Fruit fly (Drosophila melanogaster): ENCODE data around the gene CG43295.
A peak's percentile ranks its signal among the peaks of the same experiment; 100 is the strongest.

Gene CG43295

DNA sequence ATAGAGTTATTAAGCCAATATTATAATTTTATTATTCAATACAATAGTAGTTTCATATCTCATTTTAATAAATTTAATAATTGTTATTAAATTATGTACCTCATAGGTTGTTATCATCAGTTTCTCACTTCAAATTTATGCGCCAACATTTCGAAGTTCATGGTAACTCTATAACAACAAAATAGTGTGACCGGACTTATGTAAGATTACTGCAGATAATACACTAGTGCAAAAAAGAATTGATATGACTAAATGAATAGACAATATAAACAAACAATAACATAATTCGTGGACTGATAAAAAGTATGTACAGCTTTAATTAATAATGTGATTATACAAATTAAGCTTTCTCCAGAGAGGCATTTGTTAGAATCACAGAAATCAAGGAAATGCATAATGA is 16.1 kb downstream of the CG43295 start, which contains the start of gene Strump:
TSS of gene Strump (plus strand) at position 212 of the 400 bp plus-strand sequence.
- TF ChIP-seq fd96Ca (GFP tag; IDR thresholded peaks at IDR 0.05) (no peak), CG34367 (tag; optimal IDR thresholded peaks at IDR 0.05) (no peak), Pif1A (GFP tag; optimal IDR thresholded peaks at IDR 0.05) (no peak), CG32121 (GFP tag; IDR thresholded peaks at IDR 0.05) (no peak)

DNA sequence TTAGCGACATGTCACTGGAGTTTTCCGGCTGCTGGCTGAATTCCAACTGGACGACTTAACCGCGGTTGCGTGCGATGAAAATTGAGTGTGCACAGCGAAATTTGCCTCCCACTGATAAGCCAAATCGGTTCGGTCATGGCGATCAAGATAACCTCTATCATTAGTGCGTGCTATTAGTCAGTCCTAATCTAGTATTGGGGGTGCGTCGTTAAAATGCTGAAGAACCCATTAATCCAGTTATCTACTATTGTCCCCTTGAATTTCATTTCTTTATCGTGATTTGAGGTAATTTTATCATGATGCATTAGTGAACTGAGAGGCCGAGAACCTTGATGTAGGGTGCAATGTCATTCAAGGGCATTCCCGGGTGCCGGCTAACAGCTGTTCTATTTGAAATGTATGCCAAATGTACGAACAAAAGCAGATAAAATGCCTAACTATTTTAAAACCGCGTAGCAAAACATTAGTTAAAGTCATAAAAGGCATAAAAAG is 22.9 kb downstream of the CG43295 start, which contains the start of gene Pgm1:
TSS of gene Pgm1 (minus strand) at position 51 of the 492 bp plus-strand sequence.
- TF ChIP-seq CG13204 (GFP tag; optimal IDR thresholded peaks at IDR 0.05) (no peak), CG14655 (GFP tag; optimal IDR thresholded peaks at IDR 0.05) (no peak), Pif1B (GFP tag; optimal IDR thresholded peaks at IDR 0.05) (no peak), CG12605 (GFP tag; IDR thresholded peaks at IDR 0.05) (peak; percentile 63), gl (tag; optimal IDR thresholded peaks at IDR 0.05) (peak; percentile 86), Pif1A (GFP tag; optimal IDR thresholded peaks at IDR 0.05) (no peak), fd96Ca (GFP tag; IDR thresholded peaks at IDR 0.05) (peak; percentile 89; the same call in 2 of the 3 replicates), CG34367 (tag; optimal IDR thresholded peaks at IDR 0.05) (no peak), CG4496 (GFP tag; IDR thresholded peaks at IDR 0.05) (peak; percentile 87), rn (GFP tag; IDR thresholded peaks at IDR 0.05) (peak; percentile 75), CG8159 (tag; optimal IDR thresholded peaks at IDR 0.05) (peak; percentile 86), CG32121 (GFP tag; IDR thresholded peaks at IDR 0.05) (peak; percentile 77), CG8301 (tag; optimal IDR thresholded peaks at IDR 0.05) (peak; percentile 91), CG17806 (tag; optimal IDR thresholded peaks at IDR 0.05) (peak; percentile 85), CG9948 (tag; optimal IDR thresholded peaks at IDR 0.05) (peak; percentile 83), EcR (GFP tag; optimal IDR thresholded peaks at IDR 0.05) (peak; percentile 71), Ets98B (GFP tag; IDR thresholded peaks at IDR 0.05) (peak; percentile 68), D1 (tag; optimal IDR thresholded peaks at IDR 0.05) (no peak), CG15710 (tag; optimal IDR thresholded peaks at IDR 0.05) (peak; percentile 79), Snoo (tag; optimal IDR thresholded peaks at IDR 0.05) (peak; percentile 86), CG10348 (GFP tag; IDR thresholded peaks at IDR 0.05) (peak; percentile 62)

DNA sequence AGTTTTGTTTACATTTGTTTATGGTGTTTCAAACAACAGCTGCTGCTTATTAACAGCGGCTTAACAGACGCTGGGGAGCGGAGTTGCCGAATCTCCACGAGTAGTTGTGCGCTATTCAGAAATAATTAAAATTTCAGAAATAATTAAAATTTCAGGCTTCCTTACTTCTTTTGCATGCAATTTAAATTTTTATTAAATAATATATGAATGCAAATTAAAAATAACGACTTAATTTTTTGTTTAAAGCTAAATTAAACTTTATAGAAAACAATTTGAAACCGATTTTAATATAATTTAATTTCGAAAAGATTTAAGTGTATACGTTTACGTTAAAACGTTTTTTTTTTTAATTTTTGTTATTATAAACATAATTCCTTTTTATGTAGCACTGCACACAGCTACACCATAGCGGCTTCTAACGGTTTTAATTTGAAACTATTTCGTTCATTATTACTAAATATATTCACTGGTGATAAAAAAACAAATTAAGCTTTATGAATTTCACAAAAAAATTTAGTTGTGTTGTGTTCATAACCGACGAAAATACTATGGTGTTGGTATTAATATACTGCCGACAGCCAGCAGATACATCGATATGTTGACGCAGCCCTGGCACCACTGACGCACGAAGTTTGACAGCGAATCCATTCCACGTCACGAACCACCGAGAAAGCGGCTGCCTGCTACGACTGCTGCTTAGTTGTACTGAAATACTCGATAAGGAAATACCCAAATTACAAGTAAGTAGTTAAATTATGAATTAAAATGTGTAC is 23.5 kb downstream of the CG43295 start, which contains the start of gene SsRbeta:
TSS of gene SsRbeta (plus strand) at position 645 of the 773 bp plus-strand sequence.
- peak; percentile 7; the same call in 1 of the 2 replicates for TF ChIP-seq CG12605 (GFP tag; IDR thresholded peaks at IDR 0.05)
- TF ChIP-seq CG9948 (tag; optimal IDR thresholded peaks at IDR 0.05): no peak
- TF ChIP-seq CG15710 (tag; optimal IDR thresholded peaks at IDR 0.05): no peak
- no peak for TF ChIP-seq EcR (GFP tag; optimal IDR thresholded peaks at IDR 0.05)
- peak; percentile 23 for TF ChIP-seq Snoo (tag; optimal IDR thresholded peaks at IDR 0.05)
- no peak for TF ChIP-seq CG10348 (GFP tag; IDR thresholded peaks at IDR 0.05)
- TF ChIP-seq D1 (tag; optimal IDR thresholded peaks at IDR 0.05): peak; percentile 38
- no peak for TF ChIP-seq CG14655 (GFP tag; optimal IDR thresholded peaks at IDR 0.05)
- peak; percentile 33; the same call in 2 of the 3 replicates for TF ChIP-seq CG4496 (GFP tag; IDR thresholded peaks at IDR 0.05)
- TF ChIP-seq fd96Ca (GFP tag; IDR thresholded peaks at IDR 0.05): no peak; the same call in 2 of the 3 replicates
- peak; percentile 21; the same call in 1 of the 2 replicates for TF ChIP-seq CG32121 (GFP tag; IDR thresholded peaks at IDR 0.05)
- TF ChIP-seq CG8301 (tag; optimal IDR thresholded peaks at IDR 0.05): no peak
- no peak for TF ChIP-seq gl (tag; optimal IDR thresholded peaks at IDR 0.05)
- no peak for TF ChIP-seq Pif1B (GFP tag; optimal IDR thresholded peaks at IDR 0.05)
- TF ChIP-seq CG34367 (tag; optimal IDR thresholded peaks at IDR 0.05): no peak
- TF ChIP-seq CG13204 (GFP tag; optimal IDR thresholded peaks at IDR 0.05): no peak
- no peak for TF ChIP-seq CG17806 (tag; optimal IDR thresholded peaks at IDR 0.05)
- TF ChIP-seq Pif1A (GFP tag; optimal IDR thresholded peaks at IDR 0.05): no peak
- peak; percentile 2 for TF ChIP-seq CG8159 (tag; optimal IDR thresholded peaks at IDR 0.05)
- TF ChIP-seq Ets98B (GFP tag; IDR thresholded peaks at IDR 0.05): peak; percentile 5; the same call in 1 of the 2 replicates
- peak; percentile 28; the same call in 1 of the 2 replicates for TF ChIP-seq rn (GFP tag; IDR thresholded peaks at IDR 0.05)

DNA sequence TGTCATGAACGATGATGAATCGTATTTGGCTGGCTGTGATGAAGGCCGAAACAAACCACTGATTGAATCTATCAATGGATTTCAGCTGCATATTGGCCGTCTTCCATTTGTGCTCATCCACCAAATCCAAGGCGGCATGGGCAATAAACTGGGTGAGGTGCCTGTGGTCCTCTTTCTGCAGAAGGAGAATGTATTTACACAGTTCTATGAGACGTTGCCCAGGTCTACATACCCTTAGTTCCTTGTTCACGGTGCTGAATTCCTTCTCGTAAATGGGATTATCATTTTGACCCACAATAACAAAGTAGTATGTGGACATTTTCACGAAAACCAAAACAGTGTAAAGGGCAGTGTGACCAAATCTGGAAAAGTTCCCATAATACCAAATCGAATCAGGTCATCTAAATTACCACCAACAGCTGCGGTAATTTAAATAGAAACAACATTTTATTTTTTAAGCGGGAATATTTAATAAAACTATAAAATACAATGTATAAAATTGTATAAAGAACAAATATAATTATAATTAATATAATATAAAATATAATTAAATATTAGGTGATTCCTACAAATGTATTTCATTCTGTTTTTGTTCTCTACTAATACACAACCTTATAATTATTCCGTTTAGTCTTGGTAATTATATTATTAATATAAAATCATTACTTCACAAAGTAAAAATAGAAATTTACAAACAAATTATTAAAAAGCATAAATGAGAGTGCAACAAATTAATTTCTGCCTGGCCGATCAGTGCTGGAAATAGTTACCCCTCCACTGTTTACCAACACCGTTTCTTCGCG is 25.8 kb downstream of the CG43295 start, which contains the start of the genes Trs20 and elg1:
TSS of gene Trs20 (minus strand) at position 369 of the 803 bp plus-strand sequence.
TSS of gene elg1 (plus strand) at position 765 of the 803 bp plus-strand sequence.
- TF ChIP-seq CG34367 (tag; optimal IDR thresholded peaks at IDR 0.05) (peak; percentile 23), CG15710 (tag; optimal IDR thresholded peaks at IDR 0.05) (peak; percentile 60), CG9948 (tag; optimal IDR thresholded peaks at IDR 0.05) (peak; percentile 24), CG17806 (tag; optimal IDR thresholded peaks at IDR 0.05) (peak; percentile 20), CG8159 (tag; optimal IDR thresholded peaks at IDR 0.05) (no peak), rn (GFP tag; IDR thresholded peaks at IDR 0.05) (no peak), Pif1A (GFP tag; optimal IDR thresholded peaks at IDR 0.05) (no peak), Snoo (tag; optimal IDR thresholded peaks at IDR 0.05) (peak; percentile 49), EcR (GFP tag; optimal IDR thresholded peaks at IDR 0.05) (peak; percentile 27), Ets98B (GFP tag; IDR thresholded peaks at IDR 0.05) (peak; percentile 10; the same call in 1 of the 2 replicates), CG4496 (GFP tag; IDR thresholded peaks at IDR 0.05) (no peak), CG32121 (GFP tag; IDR thresholded peaks at IDR 0.05) (peak; percentile 40; the same call in 1 of the 2 replicates), CG12605 (GFP tag; IDR thresholded peaks at IDR 0.05) (no peak; the same call in 1 of the 2 replicates), CG14655 (GFP tag; optimal IDR thresholded peaks at IDR 0.05) (no peak), D1 (tag; optimal IDR thresholded peaks at IDR 0.05) (no peak)

All from whole organism, pupa.